Fruit fly (Drosophila melanogaster) Kc167 (cell line): Measurements from ENCODE around the gene CG43273.

Source experiments
- Myc ChIP-seq: fragments of >200 bp; optimal IDR thresholded peaks from 2 replicates; lab custom pipeline; 2017; ENCODE audit warnings: missing external identifiers
- Sin3A ChIP-seq: fragments of >200 bp; optimal IDR thresholded peaks from 2 replicates; lab custom pipeline; 2018; ENCODE audit warnings: missing external identifiers
- h ChIP-seq: fragments of >200 bp; optimal IDR thresholded peaks from 3 replicates; lab custom pipeline; 2018; ENCODE audit warnings: missing external identifiers
- psq ChIP-seq: fragments of >200 bp; optimal IDR thresholded peaks from 2 replicates; lab custom pipeline; 2017; ENCODE audit warnings: missing external identifiers

DNA sequence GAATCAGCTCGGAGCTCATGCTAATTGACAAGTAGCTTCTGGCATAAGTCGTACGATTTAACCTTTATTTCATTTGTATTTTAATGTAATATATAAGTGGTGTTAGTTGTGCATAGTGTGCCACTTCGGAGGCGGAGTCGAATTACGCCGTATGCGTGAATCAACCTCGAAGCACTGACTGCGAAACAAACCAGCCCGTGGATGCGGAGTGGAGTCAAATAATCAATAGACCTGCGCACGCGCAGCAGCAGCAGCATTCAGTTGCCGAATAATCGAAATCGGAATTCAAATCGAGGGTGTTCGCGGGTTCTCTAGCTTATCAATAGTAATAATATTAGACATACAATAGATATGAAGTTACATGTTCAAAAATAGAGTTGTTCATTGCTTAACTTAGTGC is 1.9 kb upstream of the CG43273 start, which contains the start of gene RabX4:
- TF ChIP-seq Sin3A (lab: Kevin White, UChicago) (no peak), psq (lab: Kevin White, UChicago) (no peak), h (no peak), Myc (lab: Kevin White, UChicago) (no peak)
